Worm (Caenorhabditis elegans) whole organism, L3 larva: ENCODE results near the gene C04G6.2.

Experiments
- ceh-9 ChIP-seq: sonication (generic microtip); optimal IDR thresholded peaks from 2 replicates; lab custom pipeline; 2018; ENCODE audit warnings: missing biosample characterization, missing genetic modification characterization
- egl-27 ChIP-seq: sonication (generic microtip); optimal IDR thresholded peaks from 4 replicates; lab custom pipeline; 2017; ENCODE audit warnings: missing biosample characterization, missing genetic modification reagents, missing genetic modification characterization
- elt-1 ChIP-seq: fragments of 150-350 bp; optimal IDR thresholded peaks from 2 replicates; lab custom pipeline; 2014; ENCODE audit warnings: missing biosample characterization, missing genetic modification characterization
- nfya-1 ChIP-seq: sonication (generic microtip); optimal IDR thresholded peaks from 2 replicates; lab custom pipeline; 2017; ENCODE audit warnings: missing genetic modification characterization, mild to moderate bottlenecking, missing compliant biosample characterization, antibody characterized with exemption, moderate library complexity; ENCODE audit not compliant: insufficient read depth
- nhr-11 ChIP-seq: fragments of 150-350 bp; optimal IDR thresholded peaks from 2 replicates; lab custom pipeline; 2014; ENCODE audit warnings: missing biosample characterization, missing genetic modification characterization
- nhr-28 ChIP-seq: fragments of 150-350 bp; optimal IDR thresholded peaks from 2 replicates; lab custom pipeline; 2014; ENCODE audit warnings: missing biosample characterization, missing genetic modification characterization
- nhr-77 ChIP-seq: fragments of 150-350 bp; optimal IDR thresholded peaks from 2 replicates; lab custom pipeline; 2014; ENCODE audit warnings: missing biosample characterization, missing genetic modification characterization
- unc-39 ChIP-seq: sonication (generic microtip); optimal IDR thresholded peaks from 4 replicates; lab custom pipeline; 2017; ENCODE audit warnings: missing biosample characterization, missing genetic modification characterization

DNA sequence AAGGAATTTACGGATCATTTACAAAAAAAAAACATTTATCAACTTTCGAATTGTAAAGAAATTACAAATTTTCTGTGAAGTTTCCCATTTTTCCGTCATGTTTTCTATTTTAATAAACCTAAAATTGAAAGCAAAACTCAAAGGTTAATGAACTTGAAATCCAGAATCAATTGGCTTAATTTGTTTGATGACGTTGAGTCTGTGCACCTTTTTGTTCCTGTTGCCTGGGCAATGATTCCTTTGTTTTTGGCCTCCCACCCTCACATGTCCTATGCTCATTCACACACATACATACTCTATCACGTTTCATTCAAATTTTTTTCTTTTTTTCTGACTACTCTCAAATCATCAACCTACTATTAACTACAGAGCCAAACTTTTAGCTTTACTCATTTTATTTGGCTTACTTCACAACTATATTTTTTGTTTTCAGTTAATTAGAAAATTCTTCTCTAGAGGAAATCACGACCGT lies 43.3 kb downstream of the C04G6.2 start, which contains the start of gene F58A6.2:
- TF ChIP-seq nhr-28 (tag; lab: Kevin White, UChicago) = no peak
- no peak for TF ChIP-seq nfya-1
- no peak for TF ChIP-seq egl-27 (tag; lab: Kevin White, UChicago)
- no peak for TF ChIP-seq elt-1 (tag; lab: Kevin White, UChicago)
- TF ChIP-seq nhr-11 (tag; lab: Kevin White, UChicago) = no peak
- TF ChIP-seq ceh-9 = no peak
- no peak for TF ChIP-seq nhr-77 (tag; lab: Kevin White, UChicago)
- TF ChIP-seq unc-39 (tag; lab: Kevin White, UChicago) = no peak
